Fruit fly (Drosophila melanogaster) whole organism, wandering third instar larva: ENCODE data around the gene Osi1.

Experiments
- OdsH ChIP-seq: fragments of 200-800 bp; sonication (Bioruptor generic); optimal IDR thresholded peaks from 2 replicates; lab custom pipeline; 2016; ENCODE audit warnings: missing biosample characterization, mild to moderate bottlenecking, missing genetic modification characterization
- brk ChIP-seq: fragments of 200-800 bp; sonication (Bioruptor generic); optimal IDR thresholded peaks from 2 replicates; lab custom pipeline; 2016; ENCODE audit warnings: missing biosample characterization, mild to moderate bottlenecking, missing genetic modification characterization
- h ChIP-seq: fragments of 200-800 bp; sonication (Bioruptor generic); optimal IDR thresholded peaks from 3 replicates; lab custom pipeline; 2016; ENCODE audit warnings: missing biosample characterization, mild to moderate bottlenecking, missing genetic modification characterization
- pan ChIP-seq: fragments of >200 bp; optimal IDR thresholded peaks from 2 replicates; lab custom pipeline; 2017
- psq ChIP-seq: fragments of 200-800 bp; sonication (Bioruptor generic); optimal IDR thresholded peaks from 3 replicates; lab custom pipeline; 2017; ENCODE audit warnings: missing biosample characterization, mild to moderate bottlenecking, missing genetic modification characterization, moderate library complexity
- usp ChIP-seq: fragments of >200 bp; optimal IDR thresholded peaks from 2 replicates; lab custom pipeline; 2017; ENCODE audit warnings: missing biosample characterization, missing genetic modification characterization
- woc ChIP-seq: sonication (Bioruptor generic); optimal IDR thresholded peaks from 2 replicates; lab custom pipeline; 2016; ENCODE audit warnings: missing biosample characterization, mild to moderate bottlenecking, missing genetic modification characterization

- no peak for TF ChIP-seq psq (GFP tag; lab: Kevin White, UChicago)
- TF ChIP-seq usp (GFP tag; lab: Kevin White, UChicago), result no peak
- TF ChIP-seq brk, result no peak
- TF ChIP-seq woc (GFP tag; lab: Kevin White, UChicago), result no peak
- no peak for TF ChIP-seq pan (lab: Kevin White, UChicago)
- TF ChIP-seq h, result no peak
- no peak for TF ChIP-seq OdsH (GFP tag; lab: Kevin White, UChicago)
These were observed 31.6 kb upstream of the Osi1 start for dm6 chr3R:6141768-6142167.
